Worm (Caenorhabditis elegans): ENCODE measurements around the gene trpp-3.

- TF ChIP-seq hlh-26 (GFP tag; conservative IDR thresholded peaks at IDR 0.05) (no peak), snpc-4 (GFP tag; optimal IDR thresholded peaks at IDR 0.05) (no peak), snpc-4 (tag; optimal IDR thresholded peaks at IDR 0.05) (no peak), K11D2.4 (GFP tag; IDR thresholded peaks at IDR 0.05) (no peak), madf-8 (GFP tag; conservative IDR thresholded peaks at IDR 0.05) (no peak), ztf-18 (tag; optimal IDR thresholded peaks at IDR 0.05) (peak; percentile 43), egrh-3 (GFP tag; IDR thresholded peaks at IDR 0.05) (no peak), F37B4.10 (GFP tag; IDR thresholded peaks at IDR 0.05) (no peak), zfh-2 (GFP tag; conservative IDR thresholded peaks at IDR 0.05) (no peak), nfya-2 (GFP tag; IDR thresholded peaks at IDR 0.05) (no peak), Y79H2A.3 (GFP tag; conservative IDR thresholded peaks at IDR 0.05) (no peak), B0035.1 (tag; optimal IDR thresholded peaks at IDR 0.05) (no peak), unc-62 (GFP tag; optimal IDR thresholded peaks at IDR 0.05) (no peak), mel-28 (tag; optimal IDR thresholded peaks at IDR 0.05; ENCODE audit: borderline replicate concordance) (no peak), ceh-100 (GFP tag; IDR thresholded peaks at IDR 0.05) (no peak)
Measured at ce11 chrIII:9523581-9523980, 1.8 kb upstream of the trpp-3 start, which contains the start of gene mrps-23.

Measured in whole organism, young adult.